Fruit fly (Drosophila melanogaster) whole organism, embryonic: ENCODE results near the gene Ccn.
A peak's percentile ranks its signal among the peaks of the same experiment; 100 is the strongest.

Source experiments
- Awh ChIP-seq: fragments of 200-800 bp; sonication (Bioruptor generic); IDR thresholded peaks from 2 replicates; pipeline ENCODE4, ENCODE4 v1.3.6; 2022; ENCODE audit warnings: missing biosample characterization, missing genetic modification characterization
- B-H1 ChIP-seq: fragments of 200-800 bp; sonication (Bioruptor generic); IDR thresholded peaks from 3 replicates; pipeline ENCODE4 v1.3.6; 2022; ENCODE audit warnings: missing biosample characterization, missing genetic modification characterization
- BtbVII ChIP-seq: fragments of 200-800 bp; sonication (Bioruptor generic); optimal IDR thresholded peaks from 3 replicates; lab custom pipeline; 2017; ENCODE audit warnings: missing biosample characterization, mild to moderate bottlenecking, missing genetic modification characterization
- CG10209 ChIP-seq: fragments of 200-800 bp; sonication (Bioruptor generic); optimal IDR thresholded peaks from 3 replicates; lab custom pipeline; 2017; ENCODE audit warnings: missing biosample characterization, mild to moderate bottlenecking, missing genetic modification characterization, missing genetic modification reagents
- CG10321 ChIP-seq: fragments of 200-800 bp; sonication (Bioruptor generic); IDR thresholded peaks from 2 replicates; pipeline ENCODE4 v1.3.6; 2022; ENCODE audit warnings: missing biosample characterization, missing genetic modification characterization
- CG12104 ChIP-seq: fragments of 200-800 bp; sonication (Bioruptor generic); optimal IDR thresholded peaks from 3 replicates; lab custom pipeline; 2016; ENCODE audit warnings: missing biosample characterization, missing genetic modification characterization
- CG12942 ChIP-seq: fragments of 200-800 bp; sonication (Bioruptor generic); optimal IDR thresholded peaks from 3 replicates; lab custom pipeline; 2016; ENCODE audit warnings: missing biosample characterization, missing genetic modification characterization
- CG13624 ChIP-seq: fragments of 200-800 bp; sonication (Bioruptor generic); optimal IDR thresholded peaks from 2 replicates; lab custom pipeline; 2016; ENCODE audit warnings: missing biosample characterization, missing genetic modification characterization
- CG13894 ChIP-seq: fragments of 200-800 bp; sonication (Bioruptor generic); optimal IDR thresholded peaks from 3 replicates; lab custom pipeline; 2018; ENCODE audit warnings: missing biosample characterization, mild to moderate bottlenecking, missing genetic modification characterization, moderate library complexity
- CG14965 ChIP-seq: fragments of 200-800 bp; sonication (Bioruptor generic); optimal IDR thresholded peaks from 2 replicates; lab custom pipeline; 2016; ENCODE audit warnings: missing biosample characterization, missing genetic modification characterization, borderline replicate concordance
- CG17186 ChIP-seq: fragments of 200-800 bp; sonication (Bioruptor generic); optimal IDR thresholded peaks from 3 replicates; lab custom pipeline; 2017; ENCODE audit warnings: missing biosample characterization, missing genetic modification reagents, missing genetic modification characterization
- CG17361 ChIP-seq: fragments of 200-800 bp; sonication (Bioruptor generic); IDR thresholded peaks from 3 replicates; pipeline ENCODE4 v1.3.6; 2022; ENCODE audit warnings: missing biosample characterization, missing genetic modification characterization
- CG17612 ChIP-seq: fragments of 200-800 bp; sonication (Bioruptor generic); IDR thresholded peaks from 2 replicates; pipeline ENCODE4 v1.3.6; 2022; ENCODE audit warnings: missing biosample characterization, missing genetic modification characterization
- CG2120 ChIP-seq: fragments of 200-800 bp; sonication (Bioruptor generic); optimal IDR thresholded peaks from 3 replicates; lab custom pipeline; 2016; ENCODE audit warnings: missing biosample characterization, missing genetic modification characterization
- CG32772 ChIP-seq: fragments of 200-800 bp; sonication (Bioruptor generic); IDR thresholded peaks from 2 replicates; pipeline ENCODE4 v1.3.6; 2022; ENCODE audit warnings: missing biosample characterization, missing genetic modification characterization
- CG4854 ChIP-seq: fragments of 200-800 bp; sonication (Bioruptor generic); optimal IDR thresholded peaks from 2 replicates; lab custom pipeline; 2016; ENCODE audit warnings: missing biosample characterization, missing genetic modification characterization, inconsistent platforms
- CG8478 ChIP-seq: fragments of >200 bp; optimal IDR thresholded peaks from 2 replicates; lab custom pipeline; 2018
- CG9437 ChIP-seq: fragments of 200-800 bp; sonication (Bioruptor generic); optimal IDR thresholded peaks from 2 replicates; lab custom pipeline; 2018; ENCODE audit warnings: missing biosample characterization, mild to moderate bottlenecking, missing genetic modification characterization
- CG9609 ChIP-seq: fragments of 200-800 bp; sonication (Bioruptor generic); optimal IDR thresholded peaks from 3 replicates; lab custom pipeline; 2016; ENCODE audit warnings: missing biosample characterization, missing genetic modification characterization
- D19B ChIP-seq: fragments of 200-800 bp; sonication (Bioruptor generic); optimal IDR thresholded peaks from 2 replicates; lab custom pipeline; 2017; ENCODE audit warnings: missing biosample characterization, mild to moderate bottlenecking, missing genetic modification characterization
- E2f1 ChIP-seq: fragments of 200-800 bp; sonication (Bioruptor generic); IDR thresholded peaks from 2 replicates; pipeline ENCODE4 v1.3.6; 2022; ENCODE audit warnings: missing biosample characterization, missing genetic modification characterization
- Hand ChIP-seq: fragments of 200-800 bp; sonication (Bioruptor generic); optimal IDR thresholded peaks from 2 replicates; lab custom pipeline; 2017; ENCODE audit warnings: mild to moderate bottlenecking, missing biosample characterization, missing genetic modification reagents, missing genetic modification characterization
- Hsf ChIP-seq: fragments of 200-800 bp; sonication (Bioruptor generic); optimal IDR thresholded peaks from 3 replicates; lab custom pipeline; 2016; ENCODE audit warnings: missing biosample characterization, missing genetic modification characterization
- Scr ChIP-seq: fragments of 200-800 bp; sonication (Bioruptor generic); IDR thresholded peaks from 2 replicates; pipeline ENCODE4 v1.3.6; 2022; ENCODE audit warnings: missing biosample characterization, missing genetic modification characterization; ENCODE audit not compliant: partially characterized antibody
- Stat92E ChIP-seq, 3 experiments: fragments of >200 bp in 2 of 3; fragments of 200-800 bp in 1 of 3; sonication (Bioruptor generic) in 1 of 3; optimal IDR thresholded peaks; 2 replicates each; lab custom pipeline; 2017 to 2019; ENCODE audit warnings: missing biosample characterization in 3 of 3, missing genetic modification characterization in 3 of 3, mild to moderate bottlenecking in 1 of 3, moderate library complexity in 1 of 3
- Xrp1 ChIP-seq: fragments of 200-800 bp; sonication (Bioruptor generic); IDR thresholded peaks from 2 replicates; pipeline ENCODE4 v1.3.6; 2022; ENCODE audit warnings: missing biosample characterization, missing genetic modification characterization
- ap ChIP-seq: fragments of 200-800 bp; sonication (Bioruptor generic); IDR thresholded peaks from 2 replicates; pipeline ENCODE4 v1.3.6; 2022; ENCODE audit warnings: missing biosample characterization, missing genetic modification characterization
- ato ChIP-seq: fragments of 200-800 bp; sonication (Bioruptor generic); IDR thresholded peaks from 2 replicates; pipeline ENCODE4 v1.3.6; 2022; ENCODE audit warnings: missing biosample characterization, missing genetic modification characterization; ENCODE audit not compliant: partially characterized antibody
- cas ChIP-seq: fragments of 200-800 bp; sonication (Bioruptor generic); IDR thresholded peaks from 2 replicates; pipeline ENCODE4 v1.3.6; 2022; ENCODE audit warnings: missing biosample characterization, missing genetic modification characterization
- cato ChIP-seq: fragments of 200-800 bp; sonication (Bioruptor generic); optimal IDR thresholded peaks from 2 replicates; lab custom pipeline; 2016; ENCODE audit warnings: missing biosample characterization, missing genetic modification characterization, borderline replicate concordance
- caup ChIP-seq: fragments of 200-800 bp; sonication (Bioruptor generic); optimal IDR thresholded peaks from 3 replicates; lab custom pipeline; 2017; ENCODE audit warnings: missing biosample characterization, mild to moderate bottlenecking, missing genetic modification characterization, moderate library complexity; ENCODE audit not compliant: severe bottlenecking
- chinmo ChIP-seq: fragments of 200-800 bp; sonication (Bioruptor generic); IDR thresholded peaks from 4 replicates; pipeline ENCODE4 v1.3.6; 2022; ENCODE audit warnings: missing biosample characterization, missing genetic modification characterization; ENCODE audit not compliant: partially characterized antibody
- corto ChIP-seq: fragments of 200-800 bp; sonication (Bioruptor generic); optimal IDR thresholded peaks from 2 replicates; lab custom pipeline; 2016; ENCODE audit warnings: missing biosample characterization, mild to moderate bottlenecking, missing genetic modification characterization, moderate library complexity
- cwo ChIP-seq: fragments of 200-800 bp; sonication (Bioruptor generic); optimal IDR thresholded peaks from 3 replicates; lab custom pipeline; 2017; ENCODE audit warnings: missing biosample characterization, missing genetic modification characterization, mild to moderate bottlenecking, moderate library complexity, missing genetic modification reagents
- da ChIP-seq: fragments of 200-800 bp; sonication (Bioruptor generic); optimal IDR thresholded peaks from 2 replicates; lab custom pipeline; 2016; ENCODE audit warnings: missing biosample characterization, missing genetic modification characterization
- dmrt11E ChIP-seq: fragments of 200-800 bp; sonication (Bioruptor generic); optimal IDR thresholded peaks from 3 replicates; lab custom pipeline; 2018; ENCODE audit warnings: missing biosample characterization, mild to moderate bottlenecking, missing genetic modification characterization, moderate library complexity
- fd64A ChIP-seq: fragments of 200-800 bp; sonication (Bioruptor generic); optimal IDR thresholded peaks from 3 replicates; lab custom pipeline; 2018; ENCODE audit warnings: missing biosample characterization, mild to moderate bottlenecking, missing genetic modification characterization
- fu2 ChIP-seq: fragments of 200-800 bp; sonication (Bioruptor generic); optimal IDR thresholded peaks from 2 replicates; lab custom pipeline; 2016; ENCODE audit warnings: missing biosample characterization, missing genetic modification characterization
- lbe ChIP-seq: fragments of 200-800 bp; sonication (Bioruptor generic); optimal IDR thresholded peaks from 2 replicates; lab custom pipeline; 2016; ENCODE audit warnings: missing biosample characterization, mild to moderate bottlenecking, missing genetic modification characterization
- nau ChIP-seq: fragments of 200-800 bp; sonication (Bioruptor generic); optimal IDR thresholded peaks from 3 replicates; lab custom pipeline; 2017; ENCODE audit warnings: missing biosample characterization, mild to moderate bottlenecking, missing genetic modification characterization, missing genetic modification reagents
- org-1 ChIP-seq: fragments of 200-800 bp; sonication (Bioruptor generic); optimal IDR thresholded peaks from 2 replicates; lab custom pipeline; 2017; ENCODE audit warnings: missing biosample characterization, missing genetic modification characterization
- pita ChIP-seq: fragments of 200-800 bp; sonication (Bioruptor generic); optimal IDR thresholded peaks from 2 replicates; lab custom pipeline; 2017; ENCODE audit warnings: missing biosample characterization, mild to moderate bottlenecking, missing genetic modification characterization
- sc ChIP-seq, 3 experiments: fragments of >200 bp in 2 of 3; fragments of 200-800 bp in 1 of 3; sonication (Bioruptor generic) in 1 of 3; optimal IDR thresholded peaks; 2 replicates in 2 of 3; 3 replicates in 1 of 3; lab custom pipeline; 2017; ENCODE audit warnings: mild to moderate bottlenecking in 1 of 3, missing biosample characterization in 1 of 3, missing genetic modification characterization in 1 of 3, missing genetic modification reagents in 1 of 3
- ssp ChIP-seq: fragments of 200-800 bp; sonication (Bioruptor generic); IDR thresholded peaks from 2 replicates; pipeline ENCODE4 v1.3.6; 2022; ENCODE audit warnings: missing biosample characterization, missing genetic modification characterization
- stc ChIP-seq: fragments of 200-800 bp; sonication (Bioruptor generic); IDR thresholded peaks from 2 replicates; pipeline ENCODE4 v1.3.6; 2022; ENCODE audit warnings: missing biosample characterization, missing genetic modification characterization
- tup ChIP-seq: fragments of 200-800 bp; sonication (Bioruptor generic); optimal IDR thresholded peaks from 2 replicates; lab custom pipeline; 2016; ENCODE audit warnings: missing biosample characterization, mild to moderate bottlenecking, missing genetic modification characterization, moderate library complexity
- tx ChIP-seq: fragments of 200-800 bp; sonication (Bioruptor generic); optimal IDR thresholded peaks from 2 replicates; lab custom pipeline; 2016; ENCODE audit warnings: missing biosample characterization, missing genetic modification characterization
- unpg ChIP-seq: fragments of 200-800 bp; sonication (Bioruptor generic); optimal IDR thresholded peaks from 3 replicates; lab custom pipeline; 2018; ENCODE audit warnings: missing biosample characterization, mild to moderate bottlenecking, missing genetic modification characterization, moderate library complexity
- zen ChIP-seq: fragments of 200-800 bp; sonication (Bioruptor generic); optimal IDR thresholded peaks from 3 replicates; lab custom pipeline; 2018; ENCODE audit warnings: missing biosample characterization, mild to moderate bottlenecking, missing genetic modification characterization, moderate library complexity

Gene Ccn

dm6 chr3L:17656716-17657395 lies 33.0 kb upstream of the Ccn start (continued):
- TF ChIP-seq CG12104: peak; percentile 2
- no peak for TF ChIP-seq lbe
- no peak for TF ChIP-seq CG17361 (GFP tag; lab: Robert Waterston, UW)
- TF ChIP-seq tx (GFP tag; lab: Kevin White, UChicago): no peak
- no peak for TF ChIP-seq cato (GFP tag; lab: Kevin White, UChicago)
- no peak for TF ChIP-seq Awh (GFP tag; lab: Robert Waterston, UW)
- TF ChIP-seq tup: no peak
- no peak for TF ChIP-seq corto
- no peak for TF ChIP-seq cas
- peak; percentile 52 for TF ChIP-seq Xrp1 (GFP tag; lab: Robert Waterston, UW)
- TF ChIP-seq ap (GFP tag; lab: Robert Waterston, UW): no peak
- no peak for TF ChIP-seq CG13894 (tag; lab: Kevin White, UChicago)
- no peak for TF ChIP-seq CG17186 (GFP tag; lab: Kevin White, UChicago)
- no peak for TF ChIP-seq stc (GFP tag; lab: Robert Waterston, UW)
- TF ChIP-seq Scr (GFP tag; lab: Robert Waterston, UW): no peak
- no peak for TF ChIP-seq dmrt11E (tag; lab: Kevin White, UChicago)
- TF ChIP-seq chinmo (GFP tag; lab: Robert Waterston, UW): no peak
- TF ChIP-seq E2f1 (GFP tag; lab: Robert Waterston, UW): no peak
- no peak for TF ChIP-seq Hand (GFP tag; lab: Kevin White, UChicago)
- no peak for TF ChIP-seq cwo (GFP tag; lab: Kevin White, UChicago)
- TF ChIP-seq B-H1 (GFP tag; lab: Robert Waterston, UW): no peak
- TF ChIP-seq CG14965 (GFP tag; lab: Kevin White, UChicago): no peak
- peak; percentile 62 for TF ChIP-seq fd64A
- no peak for TF ChIP-seq pita (GFP tag; lab: Kevin White, UChicago)
- no peak for TF ChIP-seq CG9437 (GFP tag; lab: Kevin White, UChicago)
- TF ChIP-seq Hsf (GFP tag; lab: Kevin White, UChicago): peak; percentile 8
- no peak for TF ChIP-seq ssp (GFP tag; lab: Robert Waterston, UW)
- TF ChIP-seq CG10209 (GFP tag; lab: Kevin White, UChicago): no peak
- TF ChIP-seq org-1 (GFP tag; lab: Kevin White, UChicago): peak; percentile 19
- no peak for TF ChIP-seq CG13624 (GFP tag; lab: Kevin White, UChicago)
- no peak for TF ChIP-seq unpg (GFP tag; lab: Kevin White, UChicago)
- TF ChIP-seq BtbVII (GFP tag; lab: Kevin White, UChicago): no peak
- TF ChIP-seq CG12942: no peak
- TF ChIP-seq CG8478 (lab: Kevin White, UChicago): no peak
- no peak for TF ChIP-seq sc (optimal IDR thresholded peaks at IDR 0.05; lab: Kevin White, UChicago)
- peak; percentile 28 for TF ChIP-seq sc (GFP tag; optimal IDR thresholded peaks at IDR 0.05; lab: Kevin White, UChicago)
- no peak for TF ChIP-seq ato (GFP tag; lab: Robert Waterston, UW)
- TF ChIP-seq caup (GFP tag; lab: Kevin White, UChicago): no peak
- no peak for TF ChIP-seq CG4854 (GFP tag; lab: Kevin White, UChicago)
- no peak for TF ChIP-seq CG17612
- TF ChIP-seq CG2120 (GFP tag; lab: Kevin White, UChicago): no peak
- TF ChIP-seq D19B: no peak
- no peak for TF ChIP-seq CG32772
- no peak for TF ChIP-seq zen
- TF ChIP-seq nau: no peak
- no peak for TF ChIP-seq fu2 (GFP tag; lab: Kevin White, UChicago)
- TF ChIP-seq Stat92E (GFP tag; optimal IDR thresholded peaks at IDR 0.05; lab: Kevin White, UChicago): no peak
- no peak for TF ChIP-seq CG10321 (GFP tag; lab: Robert Waterston, UW)
- no peak for TF ChIP-seq CG9609 (GFP tag; lab: Kevin White, UChicago)
- no peak for TF ChIP-seq da (GFP tag; lab: Kevin White, UChicago)
